Fruit fly (Drosophila melanogaster) whole organism, embryonic: ENCODE results near the gene Sec13.

Experiments used
- Abd-B ChIP-seq: fragments of 200-800 bp; sonication (Bioruptor generic); optimal IDR thresholded peaks from 2 replicates; lab custom pipeline; 2018; ENCODE audit warnings: missing biosample characterization, mild to moderate bottlenecking, missing genetic modification characterization, moderate library complexity
- Aef1 ChIP-seq: fragments of 200-800 bp; sonication (Bioruptor generic); IDR thresholded peaks from 3 replicates; pipeline ENCODE4 v1.3.6; 2022; ENCODE audit warnings: missing biosample characterization, missing genetic modification characterization
- Atf6 ChIP-seq: fragments of 200-800 bp; sonication (Bioruptor generic); IDR thresholded peaks from 2 replicates; pipeline ENCODE4 v1.3.6; 2022; ENCODE audit warnings: missing biosample characterization, missing genetic modification characterization
- CG10366 ChIP-seq: fragments of 200-800 bp; sonication (Bioruptor generic); IDR thresholded peaks from 2 replicates; pipeline ENCODE4 v1.3.6; 2022; ENCODE audit warnings: missing biosample characterization, missing genetic modification characterization
- CG11398 ChIP-seq: fragments of 200-800 bp; sonication (Bioruptor generic); optimal IDR thresholded peaks from 2 replicates; lab custom pipeline; 2016; ENCODE audit warnings: missing biosample characterization, missing genetic modification characterization
- CG12104 ChIP-seq: fragments of 200-800 bp; sonication (Bioruptor generic); optimal IDR thresholded peaks from 3 replicates; lab custom pipeline; 2016; ENCODE audit warnings: missing biosample characterization, missing genetic modification characterization
- CG14050 ChIP-seq: fragments of 200-800 bp; sonication (Bioruptor generic); IDR thresholded peaks from 3 replicates; pipeline ENCODE4 v1.3.6; 2022; ENCODE audit warnings: missing biosample characterization, missing genetic modification characterization
- CG14667 ChIP-seq: fragments of 200-800 bp; sonication (Bioruptor generic); IDR thresholded peaks from 2 replicates; pipeline ENCODE4 v1.3.6; 2022; ENCODE audit warnings: missing biosample characterization, missing genetic modification characterization
- CG14860 ChIP-seq: fragments of 200-800 bp; sonication (Bioruptor generic); IDR thresholded peaks from 3 replicates; pipeline ENCODE4 v1.3.6; 2022; ENCODE audit warnings: missing biosample characterization, missing genetic modification characterization; ENCODE audit not compliant: partially characterized antibody
- CG1647 ChIP-seq: fragments of 200-800 bp; sonication (Bioruptor generic); optimal IDR thresholded peaks from 3 replicates; lab custom pipeline; 2016; ENCODE audit warnings: missing biosample characterization, missing genetic modification characterization
- CG17829 ChIP-seq: fragments of 200-800 bp; optimal IDR thresholded peaks from 2 replicates; lab custom pipeline; 2019; ENCODE audit warnings: missing biosample characterization, mild to moderate bottlenecking, missing genetic modification characterization, moderate library complexity
- CG2120 ChIP-seq: fragments of 200-800 bp; sonication (Bioruptor generic); optimal IDR thresholded peaks from 3 replicates; lab custom pipeline; 2016; ENCODE audit warnings: missing biosample characterization, missing genetic modification characterization
- CG2199 ChIP-seq: fragments of 200-800 bp; sonication (Bioruptor generic); IDR thresholded peaks from 3 replicates; pipeline ENCODE4 v1.3.6; 2022; ENCODE audit warnings: missing biosample characterization, missing genetic modification characterization
- CG30403 ChIP-seq: fragments of 200-800 bp; sonication (Bioruptor generic); optimal IDR thresholded peaks from 3 replicates; lab custom pipeline; 2016; ENCODE audit warnings: missing biosample characterization, missing genetic modification characterization
- CG31388 ChIP-seq: fragments of 200-800 bp; sonication (Bioruptor generic); optimal IDR thresholded peaks from 2 replicates; lab custom pipeline; 2016; ENCODE audit warnings: missing biosample characterization, missing genetic modification characterization
- CG3847 ChIP-seq: fragments of 200-800 bp; sonication (Bioruptor generic); IDR thresholded peaks from 2 replicates; pipeline ENCODE4 v1.3.6; 2022; ENCODE audit warnings: missing biosample characterization, missing genetic modification characterization
- CG4707 ChIP-seq: fragments of 200-800 bp; sonication (Bioruptor generic); optimal IDR thresholded peaks from 2 replicates; lab custom pipeline; 2018; ENCODE audit warnings: missing biosample characterization, mild to moderate bottlenecking, missing genetic modification characterization, moderate library complexity
- CG6791 ChIP-seq: fragments of 200-800 bp; sonication (Bioruptor generic); IDR thresholded peaks from 3 replicates; pipeline ENCODE4 v1.3.6; 2022; ENCODE audit warnings: missing biosample characterization, missing genetic modification characterization; ENCODE audit not compliant: partially characterized antibody
- CG9932 ChIP-seq: fragments of 200-800 bp; sonication (Bioruptor generic); IDR thresholded peaks from 2 replicates; pipeline ENCODE4 v1.3.6; 2022; ENCODE audit warnings: missing biosample characterization, missing genetic modification characterization
- D ChIP-seq, 2 experiments: fragments of 200-800 bp in 1 of 2; fragments of >200 bp in 1 of 2; sonication (Bioruptor generic) in 1 of 2; optimal IDR thresholded peaks; 2 replicates in 1 of 2; 3 replicates in 1 of 2; lab custom pipeline; 2017; ENCODE audit warnings: mild to moderate bottlenecking in 1 of 2, missing biosample characterization in 1 of 2, missing genetic modification characterization in 1 of 2, missing genetic modification reagents in 1 of 2
- Deaf1 ChIP-seq: fragments of 200-800 bp; optimal IDR thresholded peaks from 3 replicates; lab custom pipeline; 2019; ENCODE audit warnings: missing biosample characterization, mild to moderate bottlenecking, missing genetic modification characterization, moderate library complexity
- Fer3 ChIP-seq: fragments of 200-800 bp; sonication (Bioruptor generic); optimal IDR thresholded peaks from 2 replicates; lab custom pipeline; 2018; ENCODE audit warnings: missing biosample characterization, mild to moderate bottlenecking, missing genetic modification characterization, moderate library complexity
- H15 ChIP-seq: fragments of 200-800 bp; sonication (Bioruptor generic); IDR thresholded peaks from 3 replicates; pipeline ENCODE4 v1.3.6; 2022; ENCODE audit warnings: missing biosample characterization, missing genetic modification characterization
- Hmr ChIP-seq: fragments of 200-800 bp; sonication (Bioruptor generic); optimal IDR thresholded peaks from 3 replicates; lab custom pipeline; 2017; ENCODE audit warnings: mild to moderate bottlenecking, missing biosample characterization, missing genetic modification reagents, missing genetic modification characterization
- Jarid2 ChIP-seq: fragments of 200-800 bp; sonication (Bioruptor generic); optimal IDR thresholded peaks from 3 replicates; lab custom pipeline; 2017; ENCODE audit warnings: mild to moderate bottlenecking, missing biosample characterization, missing genetic modification reagents, missing genetic modification characterization
- MBD-R2 ChIP-seq: fragments of 200-800 bp; sonication (Bioruptor generic); IDR thresholded peaks from 2 replicates; pipeline ENCODE4 v1.3.6; 2022; ENCODE audit warnings: missing biosample characterization, missing genetic modification characterization
- MTF-1 ChIP-seq: fragments of 200-800 bp; sonication (Bioruptor generic); optimal IDR thresholded peaks from 2 replicates; lab custom pipeline; 2018; ENCODE audit warnings: missing biosample characterization, mild to moderate bottlenecking, missing genetic modification characterization, borderline replicate concordance
- Poxn ChIP-seq: fragments of 200-800 bp; sonication (Bioruptor generic); IDR thresholded peaks from 2 replicates; pipeline ENCODE4 v1.3.6; 2022; ENCODE audit warnings: missing biosample characterization, missing genetic modification characterization
- Ssrp ChIP-seq: fragments of 200-800 bp; sonication (Bioruptor generic); optimal IDR thresholded peaks from 2 replicates; lab custom pipeline; 2018; ENCODE audit warnings: missing biosample characterization, mild to moderate bottlenecking, missing genetic modification characterization, moderate library complexity
- Stat92E ChIP-seq, 3 experiments: fragments of >200 bp in 2 of 3; fragments of 200-800 bp in 1 of 3; sonication (Bioruptor generic) in 1 of 3; optimal IDR thresholded peaks; 2 replicates each; lab custom pipeline; 2017 to 2019; ENCODE audit warnings: missing biosample characterization in 3 of 3, missing genetic modification characterization in 3 of 3, mild to moderate bottlenecking in 1 of 3, moderate library complexity in 1 of 3
- Xrp1 ChIP-seq: fragments of 200-800 bp; sonication (Bioruptor generic); IDR thresholded peaks from 2 replicates; pipeline ENCODE4 v1.3.6; 2022; ENCODE audit warnings: missing biosample characterization, missing genetic modification characterization
- abd-A ChIP-seq: fragments of 200-800 bp; sonication (Bioruptor generic); optimal IDR thresholded peaks from 3 replicates; lab custom pipeline; 2019; ENCODE audit warnings: missing biosample characterization, mild to moderate bottlenecking, missing genetic modification characterization, moderate library complexity
- crp ChIP-seq, 2 experiments: fragments of 200-800 bp; sonication (Bioruptor generic); optimal IDR thresholded peaks; 2 replicates in 1 of 2; 3 replicates in 1 of 2; lab custom pipeline; 2017; ENCODE audit warnings: missing biosample characterization in 2 of 2, missing genetic modification characterization in 2 of 2, mild to moderate bottlenecking in 1 of 2, moderate library complexity in 1 of 2
- cwo ChIP-seq: fragments of 200-800 bp; sonication (Bioruptor generic); optimal IDR thresholded peaks from 3 replicates; lab custom pipeline; 2017; ENCODE audit warnings: missing biosample characterization, missing genetic modification characterization, mild to moderate bottlenecking, moderate library complexity, missing genetic modification reagents
- danr ChIP-seq: fragments of 200-800 bp; sonication (Bioruptor generic); IDR thresholded peaks from 2 replicates; pipeline ENCODE4 v1.3.6; 2022; ENCODE audit warnings: missing biosample characterization, missing genetic modification characterization
- emc ChIP-seq: fragments of 200-800 bp; sonication (Bioruptor generic); optimal IDR thresholded peaks from 2 replicates; lab custom pipeline; 2016; ENCODE audit warnings: missing biosample characterization, missing genetic modification characterization
- esg ChIP-seq: fragments of 200-800 bp; sonication (Bioruptor generic); conservative IDR thresholded peaks from 2 replicates; pipeline ENCODE4 v1.3.6; 2022; ENCODE audit warnings: missing biosample characterization, missing genetic modification characterization
- ftz-f1 ChIP-seq: fragments of 200-800 bp; sonication (Bioruptor generic); optimal IDR thresholded peaks from 2 replicates; lab custom pipeline; 2016; ENCODE audit warnings: missing biosample characterization, missing genetic modification characterization
- gsb ChIP-seq: fragments of 200-800 bp; sonication (Bioruptor generic); IDR thresholded peaks from 2 replicates; pipeline ENCODE4 v1.3.6; 2022; ENCODE audit warnings: missing biosample characterization, missing genetic modification characterization
- her ChIP-seq: fragments of 200-800 bp; sonication (Bioruptor generic); optimal IDR thresholded peaks from 2 replicates; lab custom pipeline; 2016; ENCODE audit warnings: missing biosample characterization, missing genetic modification characterization
- jumu ChIP-seq: fragments of 200-800 bp; sonication (Bioruptor generic); optimal IDR thresholded peaks from 3 replicates; lab custom pipeline; 2016; ENCODE audit warnings: missing biosample characterization, missing genetic modification characterization
- lmd ChIP-seq: fragments of 200-800 bp; sonication (Bioruptor generic); IDR thresholded peaks from 2 replicates; pipeline ENCODE4 v1.3.6; 2022; ENCODE audit warnings: missing biosample characterization, missing genetic modification characterization
- nmo ChIP-seq: fragments of 200-800 bp; sonication (Bioruptor generic); optimal IDR thresholded peaks from 2 replicates; lab custom pipeline; 2018; ENCODE audit warnings: missing biosample characterization, mild to moderate bottlenecking, missing genetic modification characterization, moderate library complexity
- nom ChIP-seq: fragments of 200-800 bp; sonication (Bioruptor generic); optimal IDR thresholded peaks from 2 replicates; lab custom pipeline; 2017; ENCODE audit warnings: missing biosample characterization, missing genetic modification characterization, mild to moderate bottlenecking, moderate library complexity, missing genetic modification reagents
- pnt ChIP-seq: fragments of 200-800 bp; sonication (Bioruptor generic); optimal IDR thresholded peaks from 3 replicates; lab custom pipeline; 2016; ENCODE audit warnings: missing biosample characterization, missing genetic modification characterization
- pros ChIP-seq: fragments of 200-800 bp; sonication (Bioruptor generic); optimal IDR thresholded peaks from 3 replicates; lab custom pipeline; 2019; ENCODE audit warnings: missing biosample characterization, mild to moderate bottlenecking, missing genetic modification characterization, moderate library complexity
- sisA ChIP-seq: fragments of 200-800 bp; sonication (Bioruptor generic); IDR thresholded peaks from 2 replicates; pipeline ENCODE4 v1.3.6; 2022; ENCODE audit warnings: missing biosample characterization, missing genetic modification characterization
- ssp ChIP-seq: fragments of 200-800 bp; sonication (Bioruptor generic); IDR thresholded peaks from 2 replicates; pipeline ENCODE4 v1.3.6; 2022; ENCODE audit warnings: missing biosample characterization, missing genetic modification characterization
- tio ChIP-seq: fragments of 200-800 bp; sonication (Bioruptor generic); optimal IDR thresholded peaks from 2 replicates; lab custom pipeline; 2017; ENCODE audit warnings: missing biosample characterization, missing genetic modification characterization, inconsistent platforms
- toy ChIP-seq: fragments of 200-800 bp; sonication (Bioruptor generic); IDR thresholded peaks from 2 replicates; pipeline ENCODE4 v1.3.6; 2022; ENCODE audit warnings: missing biosample characterization, missing genetic modification characterization

The Sec13 gene

dm6 chr3R:23334866-23335265 lies 21.2 kb upstream of the Sec13 start (continued):
- TF ChIP-seq lmd: peak; percentile 54; the same call in 1 of the 2 replicates
- peak; percentile 28 for TF ChIP-seq Ssrp (tag; lab: Kevin White, UChicago)
- TF ChIP-seq CG11398 (GFP tag; lab: Kevin White, UChicago): no peak
- TF ChIP-seq MBD-R2 (GFP tag; lab: Robert Waterston, UW): peak; percentile 45; the same call in 1 of the 2 replicates
- TF ChIP-seq Fer3 (tag; lab: Kevin White, UChicago): peak; percentile 65
- 0 out of 2 replicates have a peak, but pooled peaks have one; percentile 22 for TF ChIP-seq ssp (GFP tag; lab: Robert Waterston, UW)
- TF ChIP-seq Xrp1 (GFP tag; lab: Robert Waterston, UW): 0 out of 2 replicates have a peak, but pooled peaks have one; percentile 23
- TF ChIP-seq CG6791 (GFP tag; lab: Robert Waterston, UW): no peak
- TF ChIP-seq nom (GFP tag; lab: Kevin White, UChicago): no peak
- peak; percentile 39 for TF ChIP-seq Hmr
- peak; percentile 34 for TF ChIP-seq CG30403 (GFP tag; lab: Kevin White, UChicago)
- peak; percentile 41 for TF ChIP-seq nmo (GFP tag; lab: Kevin White, UChicago)
- no peak; the same call in 2 of the 3 replicates for TF ChIP-seq H15
- peak; percentile 31 for TF ChIP-seq cwo
- no peak for TF ChIP-seq ftz-f1 (GFP tag; lab: Kevin White, UChicago)
- no peak for TF ChIP-seq toy (GFP tag; lab: Robert Waterston, UW)
- TF ChIP-seq Aef1 (GFP tag; lab: Robert Waterston, UW): peak; percentile 49; the same call in 2 of the 3 replicates
- TF ChIP-seq Atf6 (GFP tag; lab: Robert Waterston, UW): peak; percentile 71; the same call in 1 of the 2 replicates
- no peak for TF ChIP-seq crp (GFP tag; optimal IDR thresholded peaks at IDR 0.05; lab: Kevin White, UChicago)
- no peak for TF ChIP-seq CG14667 (GFP tag; lab: Robert Waterston, UW)
- peak; percentile 31 for TF ChIP-seq tio (GFP tag; lab: Kevin White, UChicago)
- peak; percentile 54 for TF ChIP-seq CG3847
- TF ChIP-seq Jarid2 (GFP tag; lab: Kevin White, UChicago): peak; percentile 37
- TF ChIP-seq CG14050 (GFP tag; lab: Robert Waterston, UW): peak; percentile 41; the same call in 1 of the 3 replicates
- TF ChIP-seq CG9932 (GFP tag; lab: Robert Waterston, UW): peak; percentile 77
- no peak for TF ChIP-seq abd-A (tag; lab: Kevin White, UChicago)
- TF ChIP-seq MTF-1: no peak
- TF ChIP-seq D (optimal IDR thresholded peaks at IDR 0.05; lab: Kevin White, UChicago): no peak
- peak; percentile 6 for TF ChIP-seq D (GFP tag; optimal IDR thresholded peaks at IDR 0.05; lab: Kevin White, UChicago)
- no peak for TF ChIP-seq gsb (GFP tag; lab: Robert Waterston, UW)
- TF ChIP-seq Deaf1 (tag; lab: Kevin White, UChicago): peak; percentile 1
- TF ChIP-seq CG14860 (GFP tag; lab: Robert Waterston, UW): no peak
- TF ChIP-seq CG2120 (GFP tag; lab: Kevin White, UChicago): peak; percentile 80
- TF ChIP-seq CG31388 (GFP tag; lab: Kevin White, UChicago): no peak
- TF ChIP-seq jumu (GFP tag; lab: Kevin White, UChicago): no peak
- TF ChIP-seq CG10366 (GFP tag; lab: Robert Waterston, UW): peak; percentile 16; the same call in 1 of the 2 replicates
- TF ChIP-seq sisA (GFP tag; lab: Robert Waterston, UW): peak; percentile 40; the same call in 1 of the 2 replicates
- no peak for TF ChIP-seq CG4707 (GFP tag; lab: Kevin White, UChicago)
- no peak for TF ChIP-seq CG2199
- TF ChIP-seq pros: no peak
- peak; percentile 35 for TF ChIP-seq Abd-B (GFP tag; lab: Kevin White, UChicago)
- TF ChIP-seq Poxn (GFP tag; lab: Robert Waterston, UW): no peak
- no peak for TF ChIP-seq pnt
- no peak for TF ChIP-seq Stat92E (GFP tag; optimal IDR thresholded peaks at IDR 0.05; lab: Kevin White, UChicago)
- TF ChIP-seq CG17829 (tag; lab: Kevin White, UChicago): no peak
- peak; percentile 46 for TF ChIP-seq esg (GFP tag; lab: Robert Waterston, UW)
- TF ChIP-seq danr: no peak
- no peak for TF ChIP-seq her (GFP tag; lab: Kevin White, UChicago)
- no peak for TF ChIP-seq CG12104 (GFP tag; lab: Kevin White, UChicago)
- no peak for TF ChIP-seq emc (GFP tag; lab: Kevin White, UChicago)
- TF ChIP-seq CG1647 (GFP tag; lab: Kevin White, UChicago): no peak
